Worm (Caenorhabditis elegans) whole organism, L1 larva: Measurements from ENCODE around the gene K04A8.19.

Experiments used
- C34B4.2 ChIP-seq: sonication (generic microtip); optimal IDR thresholded peaks from 2 replicates; lab custom pipeline; 2017; ENCODE audit warnings: mild to moderate bottlenecking, missing genetic modification characterization, missing compliant biosample characterization
- F16B12.6 ChIP-seq: fragments of 150-350 bp; optimal IDR thresholded peaks from 2 replicates; lab custom pipeline; 2014; ENCODE audit warnings: missing biosample characterization, missing genetic modification characterization
- Y116A8C.19 ChIP-seq: sonication (generic microtip); optimal IDR thresholded peaks from 2 replicates; lab custom pipeline; 2016; ENCODE audit warnings: missing compliant biosample characterization, missing genetic modification characterization, borderline replicate concordance
- aha-1 ChIP-seq: fragments of 150-350 bp; optimal IDR thresholded peaks from 2 replicates; lab custom pipeline; 2014; ENCODE audit warnings: missing biosample characterization, missing genetic modification characterization
- ama-1 ChIP-seq: fragments of 150-350 bp; optimal IDR thresholded peaks from 2 replicates; lab custom pipeline; 2014
- blmp-1 ChIP-seq: fragments of 150-350 bp; optimal IDR thresholded peaks from 2 replicates; lab custom pipeline; 2014; ENCODE audit warnings: missing biosample characterization, missing genetic modification characterization
- ceh-63 ChIP-seq: fragments of 200-800 bp; sonication (Bioruptor generic); optimal IDR thresholded peaks from 2 replicates; lab custom pipeline; 2018; ENCODE audit warnings: mild to moderate bottlenecking, missing genetic modification characterization, missing compliant biosample characterization
- ceh-8 ChIP-seq: fragments of 200-800 bp; sonication (Bioruptor generic); optimal IDR thresholded peaks from 2 replicates; lab custom pipeline; 2018; ENCODE audit warnings: mild to moderate bottlenecking, missing genetic modification characterization, moderate library complexity, missing compliant biosample characterization
- ceh-82 ChIP-seq, 3 experiments: fragments of 150-350 bp in 1 of 3; sonication (generic microtip) in 2 of 3; optimal IDR thresholded peaks; 2 replicates each; lab custom pipeline; 2014 to 2017; ENCODE audit warnings: missing biosample characterization in 3 of 3, missing genetic modification characterization in 3 of 3
- ces-1 ChIP-seq: fragments of 150-350 bp; optimal IDR thresholded peaks from 2 replicates; lab custom pipeline; 2014; ENCODE audit warnings: missing biosample characterization, missing genetic modification reagents, missing genetic modification characterization
- dsc-1 ChIP-seq: sonication (generic microtip); optimal IDR thresholded peaks from 2 replicates; lab custom pipeline; 2016; ENCODE audit warnings: mild to moderate bottlenecking, missing genetic modification characterization, missing compliant biosample characterization
- egl-13 ChIP-seq: sonication (generic microtip); optimal IDR thresholded peaks from 2 replicates; lab custom pipeline; 2016; ENCODE audit warnings: missing genotype, missing genetic modification reagents, missing genetic modification characterization, missing compliant biosample characterization
- ets-5 ChIP-seq: fragments of 200-800 bp; sonication (Bioruptor generic); IDR thresholded peaks from 2 replicates; pipeline ENCODE4 v1.3.6; 2022; ENCODE audit warnings: missing genetic modification characterization, missing compliant biosample characterization
- fkh-4 ChIP-seq: sonication (generic microtip); optimal IDR thresholded peaks from 2 replicates; lab custom pipeline; 2016; ENCODE audit warnings: missing compliant biosample characterization, missing genetic modification characterization, borderline replicate concordance
- fkh-8 ChIP-seq: sonication (generic microtip); optimal IDR thresholded peaks from 2 replicates; lab custom pipeline; 2016; ENCODE audit warnings: mild to moderate bottlenecking, missing genetic modification characterization, missing compliant biosample characterization
- fos-1 ChIP-seq: fragments of 150-350 bp; optimal IDR thresholded peaks from 2 replicates; lab custom pipeline; 2014; ENCODE audit warnings: missing biosample characterization, missing genetic modification characterization
- grh-1 ChIP-seq: fragments of 200-800 bp; sonication (Bioruptor generic); IDR thresholded peaks from 2 replicates; pipeline ENCODE4 v1.3.6; 2022; ENCODE audit warnings: missing genetic modification reagents, missing genetic modification characterization, missing compliant biosample characterization
- hlh-17 ChIP-seq: fragments of 200-800 bp; sonication (Bioruptor generic); optimal IDR thresholded peaks from 2 replicates; lab custom pipeline; 2018; ENCODE audit warnings: missing genetic modification characterization, mild to moderate bottlenecking, missing compliant biosample characterization, moderate library complexity, borderline replicate concordance
- hlh-4 ChIP-seq: sonication (generic microtip); optimal IDR thresholded peaks from 2 replicates; lab custom pipeline; 2016; ENCODE audit warnings: mild to moderate bottlenecking, missing genetic modification characterization, missing compliant biosample characterization
- hpl-2 ChIP-seq: fragments of 150-350 bp; optimal IDR thresholded peaks from 2 replicates; lab custom pipeline; 2014; ENCODE audit warnings: missing biosample characterization, missing genetic modification reagents, missing genetic modification characterization
- jun-1 ChIP-seq: fragments of 150-350 bp; optimal IDR thresholded peaks from 2 replicates; lab custom pipeline; 2014; ENCODE audit warnings: missing biosample characterization, missing genetic modification reagents, missing genetic modification characterization
- lin-13 ChIP-seq: fragments of 150-350 bp; optimal IDR thresholded peaks from 2 replicates; lab custom pipeline; 2014; ENCODE audit warnings: missing biosample characterization, missing genetic modification reagents, missing genetic modification characterization
- lin-14 ChIP-seq: fragments of 200-800 bp; sonication (Bioruptor generic); optimal IDR thresholded peaks from 2 replicates; lab custom pipeline; 2018; ENCODE audit warnings: mild to moderate bottlenecking, missing genetic modification characterization, moderate library complexity, missing compliant biosample characterization
- lin-35 ChIP-seq, 2 experiments: fragments of 150-350 bp; optimal IDR thresholded peaks; 2 replicates each; lab custom pipeline; 2014; ENCODE audit warnings: missing biosample characterization in 2 of 2, missing genetic modification characterization in 2 of 2, missing genetic modification reagents in 2 of 2
- lin-39 ChIP-seq: fragments of 150-350 bp; optimal IDR thresholded peaks from 2 replicates; lab custom pipeline; 2014; ENCODE audit warnings: missing biosample characterization, missing genetic modification reagents, missing genetic modification characterization
- lsy-2 ChIP-seq, 2 experiments: fragments of 150-350 bp; optimal IDR thresholded peaks; 2 replicates each; lab custom pipeline; 2014; ENCODE audit warnings: missing biosample characterization in 2 of 2, missing genetic modification characterization in 2 of 2
- mab-9 ChIP-seq: fragments of 200-800 bp; sonication (Bioruptor generic); IDR thresholded peaks from 2 replicates; pipeline ENCODE4 v1.3.6; 2022; ENCODE audit warnings: missing genetic modification reagents, missing genetic modification characterization, missing compliant biosample characterization
- mdl-1 ChIP-seq, 2 experiments: fragments of 150-350 bp; optimal IDR thresholded peaks; 2 replicates each; lab custom pipeline; 2014 to 2017; ENCODE audit warnings: missing biosample characterization in 2 of 2, missing genetic modification characterization in 2 of 2, inconsistent platforms in 1 of 2
- mef-2 ChIP-seq: fragments of 150-350 bp; optimal IDR thresholded peaks from 2 replicates; lab custom pipeline; 2014; ENCODE audit warnings: missing biosample characterization, missing genetic modification characterization
- mep-1 ChIP-seq: fragments of 150-350 bp; optimal IDR thresholded peaks from 2 replicates; lab custom pipeline; 2014; ENCODE audit warnings: missing biosample characterization, missing genetic modification characterization
- nhr-12 ChIP-seq: sonication (generic microtip); optimal IDR thresholded peaks from 2 replicates; lab custom pipeline; 2017; ENCODE audit warnings: missing biosample characterization, missing genetic modification characterization
- nhr-19 ChIP-seq: fragments of 200-800 bp; sonication (Bioruptor generic); conservative IDR thresholded peaks from 2 replicates; pipeline ENCODE4 v1.3.6; 2022; ENCODE audit warnings: missing genetic modification characterization, missing compliant biosample characterization
- nhr-20 ChIP-seq: sonication (generic microtip); optimal IDR thresholded peaks from 2 replicates; lab custom pipeline; 2016; ENCODE audit warnings: mild to moderate bottlenecking, missing genetic modification characterization, missing compliant biosample characterization
- nhr-28 ChIP-seq: fragments of 150-350 bp; optimal IDR thresholded peaks from 2 replicates; lab custom pipeline; 2014; ENCODE audit warnings: missing biosample characterization, missing genetic modification characterization
- nhr-71 ChIP-seq: sonication (generic microtip); optimal IDR thresholded peaks from 2 replicates; lab custom pipeline; 2016; ENCODE audit warnings: mild to moderate bottlenecking, missing genetic modification characterization, moderate library complexity, missing compliant biosample characterization
- nhr-76 ChIP-seq: sonication (generic microtip); optimal IDR thresholded peaks from 2 replicates; lab custom pipeline; 2017; ENCODE audit warnings: missing biosample characterization, missing genetic modification characterization
- nhr-77 ChIP-seq: fragments of 150-350 bp; optimal IDR thresholded peaks from 2 replicates; lab custom pipeline; 2014; ENCODE audit warnings: missing biosample characterization, missing genetic modification characterization
- nhr-84 ChIP-seq: sonication (generic microtip); optimal IDR thresholded peaks from 2 replicates; lab custom pipeline; 2017; ENCODE audit warnings: missing biosample characterization, missing genetic modification characterization
- nhr-85 ChIP-seq: sonication (generic microtip); peaks from one replicate; lab custom pipeline; 2016; ENCODE audit warnings: missing genetic modification characterization, inconsistent platforms, missing compliant biosample characterization
- nhr-90 ChIP-seq: sonication (generic microtip); optimal IDR thresholded peaks from 2 replicates; lab custom pipeline; 2016; ENCODE audit warnings: mild to moderate bottlenecking, missing genetic modification characterization, missing compliant biosample characterization; ENCODE audit not compliant: poor library complexity
- skn-1 ChIP-seq: fragments of 150-350 bp; optimal IDR thresholded peaks from 2 replicates; lab custom pipeline; 2014; ENCODE audit warnings: missing biosample characterization, missing genetic modification characterization
- snpc-4 ChIP-seq: fragments of 150-350 bp; optimal IDR thresholded peaks from 2 replicates; lab custom pipeline; 2014; ENCODE audit warnings: missing biosample characterization, missing genetic modification characterization
- sptf-1 ChIP-seq: fragments of 150-350 bp; optimal IDR thresholded peaks from 2 replicates; lab custom pipeline; 2014; ENCODE audit warnings: missing biosample characterization, missing genetic modification characterization
- sup-37 ChIP-seq: fragments of 200-800 bp; sonication (Bioruptor generic); optimal IDR thresholded peaks from 2 replicates; lab custom pipeline; 2018; ENCODE audit warnings: mild to moderate bottlenecking, missing genetic modification characterization, missing compliant biosample characterization
- tbx-2 ChIP-seq: sonication (generic microtip); optimal IDR thresholded peaks from 2 replicates; lab custom pipeline; 2016; ENCODE audit warnings: missing genetic modification characterization, missing compliant biosample characterization
- unc-130 ChIP-seq: fragments of 150-350 bp; optimal IDR thresholded peaks from 2 replicates; lab custom pipeline; 2017; ENCODE audit warnings: missing biosample characterization, missing genetic modification characterization, inconsistent platforms
- unc-30 ChIP-seq: sonication (generic microtip); optimal IDR thresholded peaks from 2 replicates; lab custom pipeline; 2017; ENCODE audit warnings: missing biosample characterization, missing genetic modification characterization
- unc-62 ChIP-seq: fragments of 150-350 bp; optimal IDR thresholded peaks from 2 replicates; lab custom pipeline; 2014; ENCODE audit warnings: missing biosample characterization, missing genetic modification reagents, missing genetic modification characterization
- unc-86 ChIP-seq: sonication (generic microtip); optimal IDR thresholded peaks from 2 replicates; lab custom pipeline; 2016; ENCODE audit warnings: missing genetic modification characterization, missing compliant biosample characterization
- unc-98 ChIP-seq: fragments of 200-800 bp; sonication (Bioruptor generic); IDR thresholded peaks from 2 replicates; pipeline ENCODE4 v1.3.6; 2022; ENCODE audit warnings: missing genetic modification characterization, missing compliant biosample characterization
- xbp-1 ChIP-seq: sonication (generic microtip); optimal IDR thresholded peaks from 2 replicates; lab custom pipeline; 2016; ENCODE audit warnings: missing genetic modification characterization, missing compliant biosample characterization
- ztf-11 ChIP-seq, 2 experiments: sonication (generic microtip); optimal IDR thresholded peaks; 2 replicates each; lab custom pipeline; 2016 to 2017; ENCODE audit warnings: missing genetic modification characterization in 2 of 2, missing biosample characterization in 1 of 2, missing compliant biosample characterization in 1 of 2
- ztf-4 ChIP-seq: fragments of 150-350 bp; optimal IDR thresholded peaks from 2 replicates; lab custom pipeline; 2014; ENCODE audit warnings: missing biosample characterization, missing genetic modification characterization

K04A8.19 gene

DNA sequence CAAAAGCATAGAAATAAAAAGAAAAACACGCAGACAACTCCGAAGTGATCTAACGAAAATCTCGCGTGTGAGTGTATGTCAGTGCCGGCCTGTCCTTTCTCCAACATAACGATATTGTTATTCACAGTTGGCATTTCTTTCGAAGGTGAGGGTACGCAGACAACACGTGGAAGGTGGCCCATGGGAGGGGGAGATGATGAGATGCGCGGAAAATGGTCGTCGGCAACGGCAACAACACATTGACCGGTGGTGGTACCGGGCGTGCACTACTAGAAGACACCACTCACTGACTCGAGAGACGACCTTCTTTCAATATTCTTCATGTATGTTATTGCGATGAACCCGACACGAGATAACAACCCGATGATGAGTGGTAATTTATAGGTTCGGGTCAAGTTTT is 9.2 kb downstream of the K04A8.19 start (continued):
- peak; percentile 40 for TF ChIP-seq mep-1 (tag; lab: Kevin White, UChicago)
- TF ChIP-seq C34B4.2 = no peak

DNA sequence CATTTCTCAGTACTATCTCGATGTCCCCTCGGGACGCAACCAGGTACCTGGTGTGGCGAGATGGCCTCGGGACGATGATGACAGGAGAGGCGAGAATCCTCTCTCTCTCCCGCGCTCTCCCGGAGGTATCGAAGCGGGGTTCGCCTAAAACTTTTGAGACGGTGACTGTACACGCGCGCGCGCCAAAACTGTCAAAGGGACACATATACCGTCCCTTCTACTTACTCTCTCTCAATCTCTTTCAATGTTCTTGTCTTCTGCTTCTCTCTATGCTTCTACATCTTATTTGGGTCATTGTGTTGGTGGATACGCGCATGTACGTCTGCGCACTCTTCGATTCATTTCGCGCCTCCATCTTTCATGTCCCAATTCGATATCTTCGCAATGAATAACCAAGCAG is 12.3 kb downstream of the K04A8.19 start:
- TF ChIP-seq hlh-4 = no peak
- peak in 1 of 2 experiments; percentile 22 for TF ChIP-seq mdl-1 (tag; optimal IDR thresholded peaks at IDR 0.05; lab: Kevin White, UChicago)
- no peak for TF ChIP-seq ztf-11 (tag; optimal IDR thresholded peaks at IDR 0.05; lab: Kevin White, UChicago)
- no peak for TF ChIP-seq nhr-28 (tag; lab: Kevin White, UChicago)
- TF ChIP-seq nhr-84 = no peak
- TF ChIP-seq nhr-71 (tag; lab: Kevin White, UChicago) = peak; percentile 32
- no peak for TF ChIP-seq F16B12.6
- TF ChIP-seq lsy-2 (tag; optimal IDR thresholded peaks at IDR 0.05; lab: Kevin White, UChicago) = peak in 1 of 2 experiments; percentile 38
- no peak for TF ChIP-seq nhr-19 (GFP tag; lab: Robert Waterston, UW)
- TF ChIP-seq nhr-90 (tag; lab: Kevin White, UChicago) = peak; percentile 4
- TF ChIP-seq ces-1 = no peak
- no peak for TF ChIP-seq ceh-63
- no peak for TF ChIP-seq ceh-82 (tag; optimal IDR thresholded peaks at IDR 0.05; lab: Kevin White, UChicago)
- no peak for TF ChIP-seq egl-13
- TF ChIP-seq tbx-2 (tag; lab: Kevin White, UChicago) = no peak
- peak; percentile 44 for TF ChIP-seq skn-1 (tag; lab: Kevin White, UChicago)
- TF ChIP-seq ceh-8 (GFP tag; lab: Kevin White, UChicago) = no peak
- TF ChIP-seq lin-14 = peak; percentile 80
- TF ChIP-seq dsc-1 = no peak
- no peak for TF ChIP-seq unc-98 (GFP tag; lab: Robert Waterston, UW)
- no peak for TF ChIP-seq mef-2 (tag; lab: Kevin White, UChicago)
- TF ChIP-seq nhr-85 (tag; lab: Kevin White, UChicago) = no peak
- no peak for TF ChIP-seq nhr-12 (tag; lab: Kevin White, UChicago)
- no peak for TF ChIP-seq hpl-2 (GFP tag; lab: Kevin White, UChicago)
- TF ChIP-seq lin-35 (GFP tag; optimal IDR thresholded peaks at IDR 0.05; lab: Kevin White, UChicago) = no peak
- no peak for TF ChIP-seq unc-62
- no peak for TF ChIP-seq ama-1 (lab: Kevin White, UChicago)
- no peak for TF ChIP-seq unc-86 (tag; lab: Kevin White, UChicago)
- TF ChIP-seq C34B4.2 = no peak
- no peak for TF ChIP-seq unc-130
- no peak for TF ChIP-seq fos-1 (tag; lab: Kevin White, UChicago)
- TF ChIP-seq fkh-4 (tag; lab: Kevin White, UChicago) = no peak
- no peak for TF ChIP-seq nhr-76 (tag; lab: Kevin White, UChicago)
- no peak for TF ChIP-seq hlh-17 (GFP tag; lab: Kevin White, UChicago)
- no peak for TF ChIP-seq aha-1
- no peak for TF ChIP-seq ztf-4 (tag; lab: Kevin White, UChicago)
- no peak for TF ChIP-seq nhr-77 (tag; lab: Kevin White, UChicago)
- no peak for TF ChIP-seq xbp-1 (tag; lab: Kevin White, UChicago)
- TF ChIP-seq sup-37 (GFP tag; lab: Kevin White, UChicago) = no peak
- TF ChIP-seq blmp-1 = peak; percentile 63
- no peak for TF ChIP-seq jun-1 (tag; lab: Kevin White, UChicago)
- no peak for TF ChIP-seq snpc-4 (tag; lab: Kevin White, UChicago)
- no peak for TF ChIP-seq unc-30
- TF ChIP-seq ets-5 = no peak
- no peak for TF ChIP-seq lin-13
- TF ChIP-seq mab-9 (GFP tag; lab: Robert Waterston, UW) = no peak
- TF ChIP-seq nhr-20 = peak; percentile 49
- TF ChIP-seq lin-39 = no peak
- TF ChIP-seq Y116A8C.19 (tag; lab: Kevin White, UChicago) = no peak
- TF ChIP-seq grh-1 = no peak
- TF ChIP-seq sptf-1 (tag; lab: Kevin White, UChicago) = no peak
- TF ChIP-seq fkh-8 (tag; lab: Kevin White, UChicago) = no peak
